Worm (Caenorhabditis elegans) whole organism, L3 larva: ENCODE results near the gene Y54G11A.9.
A peak's percentile ranks its signal among the peaks of the same experiment; 100 is the strongest.

Experiments
- R02D3.7 ChIP-seq: fragments of 150-350 bp; optimal IDR thresholded peaks from 2 replicates; lab custom pipeline; 2014; ENCODE audit warnings: missing biosample characterization, missing genetic modification characterization
- ZK546.5 ChIP-seq: sonication (generic microtip); optimal IDR thresholded peaks from 2 replicates; lab custom pipeline; 2017; ENCODE audit warnings: missing biosample characterization, missing genetic modification characterization
- aly-2 ChIP-seq: fragments of 150-350 bp; optimal IDR thresholded peaks from 2 replicates; lab custom pipeline; 2014; ENCODE audit warnings: missing biosample characterization, missing genetic modification characterization
- ama-1 ChIP-seq: fragments of 150-350 bp; optimal IDR thresholded peaks from 2 replicates; lab custom pipeline; 2018
- ceh-16 ChIP-seq: sonication (generic microtip); optimal IDR thresholded peaks from 2 replicates; lab custom pipeline; 2017; ENCODE audit warnings: missing biosample characterization, missing genetic modification characterization
- ceh-28 ChIP-seq: fragments of 150-350 bp; optimal IDR thresholded peaks from 2 replicates; lab custom pipeline; 2014; ENCODE audit warnings: missing biosample characterization, missing genetic modification reagents, missing genetic modification characterization
- ceh-82 ChIP-seq: fragments of 150-350 bp; optimal IDR thresholded peaks from 2 replicates; lab custom pipeline; 2014; ENCODE audit warnings: missing biosample characterization, missing genetic modification characterization
- ceh-9 ChIP-seq: sonication (generic microtip); optimal IDR thresholded peaks from 2 replicates; lab custom pipeline; 2018; ENCODE audit warnings: missing biosample characterization, missing genetic modification characterization
- daf-12 ChIP-seq: fragments of 150-350 bp; optimal IDR thresholded peaks from 2 replicates; lab custom pipeline; 2014; ENCODE audit warnings: missing biosample characterization, missing genetic modification reagents, missing genetic modification characterization
- egl-27 ChIP-seq: sonication (generic microtip); optimal IDR thresholded peaks from 4 replicates; lab custom pipeline; 2017; ENCODE audit warnings: missing biosample characterization, missing genetic modification reagents, missing genetic modification characterization
- egl-5 ChIP-seq: fragments of 150-350 bp; optimal IDR thresholded peaks from 2 replicates; lab custom pipeline; 2017; ENCODE audit warnings: missing biosample characterization, missing genetic modification reagents, missing genetic modification characterization, inconsistent platforms
- elt-1 ChIP-seq: fragments of 150-350 bp; optimal IDR thresholded peaks from 2 replicates; lab custom pipeline; 2014; ENCODE audit warnings: missing biosample characterization, missing genetic modification characterization
- elt-2 ChIP-seq: sonication (generic microtip); optimal IDR thresholded peaks from 2 replicates; lab custom pipeline; 2016; ENCODE audit warnings: missing genetic modification reagents, mild to moderate bottlenecking, missing genetic modification characterization, missing compliant biosample characterization
- elt-3 ChIP-seq, 3 experiments: fragments of 150-350 bp in 1 of 3; sonication (generic microtip) in 2 of 3; optimal IDR thresholded peaks; 2 replicates in 2 of 3; 4 replicates in 1 of 3; lab custom pipeline; 2014 to 2017; ENCODE audit warnings: missing biosample characterization in 3 of 3, missing genetic modification characterization in 3 of 3
- eor-1 ChIP-seq, 2 experiments: fragments of 150-350 bp; optimal IDR thresholded peaks; 2 replicates each; lab custom pipeline; 2014 to 2018; ENCODE audit warnings: missing biosample characterization in 2 of 2, missing genetic modification characterization in 2 of 2
- fkh-10 ChIP-seq: sonication (generic microtip); optimal IDR thresholded peaks from 2 replicates; lab custom pipeline; 2017; ENCODE audit warnings: missing biosample characterization, missing genetic modification reagents, missing genetic modification characterization
- fkh-2 ChIP-seq: fragments of 150-350 bp; optimal IDR thresholded peaks from 2 replicates; lab custom pipeline; 2014; ENCODE audit warnings: missing biosample characterization, missing genetic modification reagents, missing genetic modification characterization
- fos-1 ChIP-seq: fragments of 150-350 bp; optimal IDR thresholded peaks from 2 replicates; lab custom pipeline; 2014; ENCODE audit warnings: missing biosample characterization, missing genetic modification characterization
- hmg-11 ChIP-seq: sonication (generic microtip); optimal IDR thresholded peaks from 2 replicates; lab custom pipeline; 2016; ENCODE audit warnings: missing genetic modification characterization, missing compliant biosample characterization
- jun-1 ChIP-seq: fragments of 150-350 bp; optimal IDR thresholded peaks from 2 replicates; lab custom pipeline; 2014; ENCODE audit warnings: missing biosample characterization, missing genetic modification reagents, missing genetic modification characterization
- lin-15B ChIP-seq: fragments of 150-350 bp; optimal IDR thresholded peaks from 2 replicates; lab custom pipeline; 2014; ENCODE audit warnings: missing biosample characterization, missing genetic modification characterization
- lin-39 ChIP-seq: fragments of 150-350 bp; optimal IDR thresholded peaks from 2 replicates; lab custom pipeline; 2018; ENCODE audit warnings: missing biosample characterization, missing genetic modification reagents, missing genetic modification characterization
- lsy-12 ChIP-seq: sonication (generic microtip); optimal IDR thresholded peaks from 2 replicates; lab custom pipeline; 2016; ENCODE audit warnings: mild to moderate bottlenecking, missing genetic modification characterization, missing compliant biosample characterization
- mdl-1 ChIP-seq: fragments of 150-350 bp; optimal IDR thresholded peaks from 2 replicates; lab custom pipeline; 2014; ENCODE audit warnings: missing biosample characterization, missing genetic modification characterization
- mml-1 ChIP-seq: fragments of 150-350 bp; sonication (generic microtip); optimal IDR thresholded peaks from 3 replicates; lab custom pipeline; 2014; ENCODE audit warnings: missing biosample characterization, missing genetic modification characterization
- nfya-1 ChIP-seq: sonication (generic microtip); optimal IDR thresholded peaks from 2 replicates; lab custom pipeline; 2017; ENCODE audit warnings: missing genetic modification characterization, mild to moderate bottlenecking, missing compliant biosample characterization, antibody characterized with exemption, moderate library complexity; ENCODE audit not compliant: insufficient read depth
- nhr-12 ChIP-seq: fragments of 150-350 bp; optimal IDR thresholded peaks from 2 replicates; lab custom pipeline; 2014; ENCODE audit warnings: missing biosample characterization, missing genetic modification characterization
- nhr-23 ChIP-seq: fragments of 150-350 bp; optimal IDR thresholded peaks from 2 replicates; lab custom pipeline; 2014; ENCODE audit warnings: missing biosample characterization, missing genetic modification reagents, missing genetic modification characterization
- nhr-237 ChIP-seq: fragments of 150-350 bp; optimal IDR thresholded peaks from 2 replicates; lab custom pipeline; 2014; ENCODE audit warnings: missing biosample characterization, missing genetic modification characterization
- nhr-25 ChIP-seq: sonication (generic microtip); optimal IDR thresholded peaks from 2 replicates; lab custom pipeline; 2017; ENCODE audit warnings: missing biosample characterization, missing genetic modification characterization
- nhr-28 ChIP-seq: fragments of 150-350 bp; optimal IDR thresholded peaks from 2 replicates; lab custom pipeline; 2014; ENCODE audit warnings: missing biosample characterization, missing genetic modification characterization
- nhr-67 ChIP-seq: fragments of 150-350 bp; optimal IDR thresholded peaks from 2 replicates; lab custom pipeline; 2014; ENCODE audit warnings: missing biosample characterization, missing genetic modification characterization
- nhr-76 ChIP-seq: fragments of 150-350 bp; sonication (generic microtip); optimal IDR thresholded peaks from 5 replicates; lab custom pipeline; 2014; ENCODE audit warnings: missing biosample characterization, missing genetic modification characterization
- nhr-77 ChIP-seq: fragments of 150-350 bp; optimal IDR thresholded peaks from 2 replicates; lab custom pipeline; 2014; ENCODE audit warnings: missing biosample characterization, missing genetic modification characterization
- pha-4 ChIP-seq: fragments of 150-350 bp; optimal IDR thresholded peaks from 2 replicates; lab custom pipeline; 2014; ENCODE audit warnings: missing biosample characterization, missing genetic modification reagents, missing genetic modification characterization
- pqm-1 ChIP-seq: fragments of 150-350 bp; optimal IDR thresholded peaks from 2 replicates; lab custom pipeline; 2017; ENCODE audit warnings: missing biosample characterization, missing genetic modification characterization, inconsistent platforms
- sea-2 ChIP-seq: fragments of 150-350 bp; sonication (generic microtip); optimal IDR thresholded peaks from 4 replicates; lab custom pipeline; 2014; ENCODE audit warnings: missing biosample characterization, missing genetic modification reagents, missing genetic modification characterization
- skn-1 ChIP-seq: fragments of 150-350 bp; optimal IDR thresholded peaks from 2 replicates; lab custom pipeline; 2014; ENCODE audit warnings: missing biosample characterization, missing genetic modification characterization
- snpc-4 ChIP-seq: fragments of 150-350 bp; optimal IDR thresholded peaks from 2 replicates; lab custom pipeline; 2014; ENCODE audit warnings: missing biosample characterization, missing genetic modification characterization
- unc-39 ChIP-seq: sonication (generic microtip); optimal IDR thresholded peaks from 4 replicates; lab custom pipeline; 2017; ENCODE audit warnings: missing biosample characterization, missing genetic modification characterization
- unc-62 ChIP-seq: fragments of 150-350 bp; sonication (generic microtip); optimal IDR thresholded peaks from 4 replicates; lab custom pipeline; 2014; ENCODE audit warnings: missing biosample characterization, missing genetic modification reagents, missing genetic modification characterization
- ztf-11 ChIP-seq: fragments of 150-350 bp; optimal IDR thresholded peaks from 2 replicates; lab custom pipeline; 2014; ENCODE audit warnings: missing biosample characterization, missing genetic modification characterization

Gene Y54G11A.9

ce11 chrII:14357936-14358416 is 11.7 kb upstream of the Y54G11A.9 start, which contains the start of the genes agl-1 and pfs-2 (continued):
- TF ChIP-seq egl-27 (tag; lab: Kevin White, UChicago), result no peak
- no peak for TF ChIP-seq nhr-28 (tag; lab: Kevin White, UChicago)
- no peak for TF ChIP-seq ceh-16 (tag; lab: Kevin White, UChicago)
- peak; percentile 25 for TF ChIP-seq elt-2 (tag; lab: Kevin White, UChicago)
- peak; percentile 60 for TF ChIP-seq R02D3.7 (tag; lab: Kevin White, UChicago)
- no peak for TF ChIP-seq nhr-67
- TF ChIP-seq eor-1 (tag; optimal IDR thresholded peaks at IDR 0.05; lab: Kevin White, UChicago), result no peak
- TF ChIP-seq fkh-2 (tag; lab: Kevin White, UChicago), result no peak

ce11 chrII:14351352-14351751 is 5.1 kb upstream of the Y54G11A.9 start:
- TF ChIP-seq nfya-1 (tag; lab: Kevin White, UChicago), result no peak
- no peak for TF ChIP-seq nhr-25
- TF ChIP-seq egl-5 (tag; lab: Kevin White, UChicago), result no peak
- no peak for TF ChIP-seq eor-1 (tag; optimal IDR thresholded peaks at IDR 0.05; lab: Kevin White, UChicago)
- no peak for TF ChIP-seq ama-1
- TF ChIP-seq hmg-11, result no peak
- TF ChIP-seq nhr-67, result no peak
- TF ChIP-seq ceh-16 (tag; lab: Kevin White, UChicago), result no peak
- no peak for TF ChIP-seq unc-62 (GFP tag; lab: Kevin White, UChicago)
- TF ChIP-seq nhr-23, result no peak
- no peak for TF ChIP-seq ceh-9
- no peak for TF ChIP-seq egl-27 (tag; lab: Kevin White, UChicago)
- TF ChIP-seq elt-2 (tag; lab: Kevin White, UChicago), result no peak
- no peak for TF ChIP-seq mml-1
- no peak for TF ChIP-seq lin-15B (tag; lab: Kevin White, UChicago)
- no peak for TF ChIP-seq ceh-28 (tag; lab: Kevin White, UChicago)
- no peak for TF ChIP-seq fos-1
- no peak for TF ChIP-seq nhr-76
- no peak for TF ChIP-seq skn-1
- no peak for TF ChIP-seq ZK546.5 (tag; lab: Kevin White, UChicago)

DNA sequence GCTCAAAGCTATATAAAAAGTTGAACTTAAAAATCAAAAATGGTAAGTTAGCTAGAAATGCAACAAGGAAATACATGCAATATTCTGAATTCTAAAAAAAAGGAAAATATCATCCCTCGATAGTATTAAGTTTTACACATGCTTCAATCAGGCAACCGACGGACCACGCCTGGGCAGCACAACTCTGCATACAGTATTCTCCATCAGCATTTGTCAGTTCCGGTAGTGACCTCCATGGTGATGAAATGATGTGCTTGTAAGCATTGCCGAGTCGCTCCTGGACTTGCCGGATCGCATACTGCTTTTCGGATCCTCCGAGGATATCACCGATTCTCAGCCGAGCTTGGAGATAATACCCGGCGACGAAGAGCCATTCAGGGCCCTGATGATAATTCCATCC is 4.5 kb upstream of the Y54G11A.9 start:
- TF ChIP-seq fos-1 (no peak), nhr-25 (peak; percentile 40), jun-1 (tag; lab: Kevin White, UChicago) (no peak), nhr-77 (tag; lab: Kevin White, UChicago) (no peak), aly-2 (tag; lab: Kevin White, UChicago) (no peak), pha-4 (tag; lab: Kevin White, UChicago) (no peak), ZK546.5 (tag; lab: Kevin White, UChicago) (no peak), ceh-9 (no peak), ceh-28 (tag; lab: Kevin White, UChicago) (no peak), lsy-12 (no peak), nhr-76 (no peak), pqm-1 (tag; lab: Kevin White, UChicago) (no peak), nhr-12 (no peak), ama-1 (peak; percentile 72), ztf-11 (no peak), daf-12 (no peak), fkh-2 (tag; lab: Kevin White, UChicago) (no peak)

DNA sequence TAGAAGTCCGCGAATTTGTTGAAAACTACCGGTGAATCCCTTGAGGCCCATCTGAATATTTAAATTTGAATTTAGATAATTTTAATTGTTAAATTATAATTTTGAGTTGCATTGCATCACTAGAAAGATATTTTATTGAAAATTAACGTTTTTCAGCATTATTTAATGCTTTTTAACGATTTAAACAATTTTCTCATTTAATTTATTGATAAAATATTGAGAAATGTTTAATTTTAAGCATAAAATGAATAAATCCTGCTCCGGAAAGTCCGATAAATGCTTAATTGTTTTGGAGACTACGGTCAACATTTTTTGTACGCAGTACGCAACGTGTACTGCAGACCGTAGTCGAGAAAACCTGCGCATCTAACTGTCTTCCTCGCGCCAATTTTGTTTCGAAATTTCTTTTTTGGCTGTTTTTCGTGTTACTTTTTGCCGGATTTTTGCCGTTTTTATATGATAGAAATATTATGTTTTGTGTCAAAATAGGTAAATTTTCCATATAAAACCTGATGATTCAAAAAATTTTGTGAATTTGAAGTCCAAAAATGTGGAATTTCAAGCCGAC is 3.2 kb upstream of the Y54G11A.9 start, which contains the start of the genes Y54G11A.17, lin-7 and elof-1:
Gene Y54G11A.17, minus strand, starts transcription at position 51 of the 568 bp plus-strand sequence.
Gene lin-7, minus strand, starts transcription at position 51 of the 568 bp plus-strand sequence.
Gene elof-1, plus strand, starts transcription at position 383 of the 568 bp plus-strand sequence.
- TF ChIP-seq ceh-82 (tag; lab: Kevin White, UChicago) (no peak), nhr-76 (peak; percentile 9), nfya-1 (tag; lab: Kevin White, UChicago) (peak; percentile 99), fkh-10 (peak; percentile 63), sea-2 (GFP tag; lab: Kevin White, UChicago) (no peak), unc-62 (GFP tag; lab: Kevin White, UChicago) (no peak), jun-1 (tag; lab: Kevin White, UChicago) (peak; percentile 68), nhr-237 (tag; lab: Kevin White, UChicago) (no peak), egl-27 (tag; lab: Kevin White, UChicago) (no peak), nhr-77 (tag; lab: Kevin White, UChicago) (peak; percentile 55), nhr-23 (peak; percentile 88), snpc-4 (peak; percentile 91), mdl-1 (tag; lab: Kevin White, UChicago) (no peak), pha-4 (tag; lab: Kevin White, UChicago) (peak; percentile 95), lin-39 (tag; lab: Kevin White, UChicago) (peak; percentile 98), ceh-28 (tag; lab: Kevin White, UChicago) (peak; percentile 31), R02D3.7 (tag; lab: Kevin White, UChicago) (peak; percentile 32), nhr-25 (peak; percentile 81), unc-39 (no peak), daf-12 (no peak), fos-1 (no peak), skn-1 (peak; percentile 77), ceh-16 (tag; lab: Kevin White, UChicago) (no peak), nhr-67 (peak; percentile 21), ceh-9 (no peak), ztf-11 (no peak), elt-1 (tag; lab: Kevin White, UChicago) (no peak), fkh-2 (tag; lab: Kevin White, UChicago) (no peak), elt-3 (tag; optimal IDR thresholded peaks at IDR 0.05; lab: Kevin White, UChicago) (no peak), ama-1 (peak; percentile 92), elt-2 (tag; lab: Kevin White, UChicago) (peak; percentile 46), pqm-1 (tag; lab: Kevin White, UChicago) (peak; percentile 80), ZK546.5 (tag; lab: Kevin White, UChicago) (peak; percentile 85), aly-2 (tag; lab: Kevin White, UChicago) (no peak)
